Fruit fly (Drosophila melanogaster) whole organism, wandering third instar larva: Measurements from ENCODE around the gene CG6739.

Source experiments
- Abd-B ChIP-seq: fragments of >200 bp; optimal IDR thresholded peaks from 2 replicates; lab custom pipeline; 2017; ENCODE audit warnings: missing biosample characterization, missing genetic modification characterization
- CG32264 ChIP-seq: fragments of 200-800 bp; sonication (Bioruptor generic); optimal IDR thresholded peaks from 2 replicates; lab custom pipeline; 2016; ENCODE audit warnings: missing biosample characterization, missing genetic modification characterization
- Dfd ChIP-seq: fragments of >200 bp; optimal IDR thresholded peaks from 2 replicates; lab custom pipeline; 2017; ENCODE audit warnings: missing biosample characterization, missing genetic modification characterization
- GATAd ChIP-seq: sonication (Bioruptor generic); optimal IDR thresholded peaks from 2 replicates; lab custom pipeline; 2016; ENCODE audit warnings: missing biosample characterization, missing genetic modification characterization
- Hr78 ChIP-seq: fragments of >200 bp; optimal IDR thresholded peaks from 2 replicates; lab custom pipeline; 2017; ENCODE audit warnings: missing biosample characterization, missing genetic modification characterization
- Rel ChIP-seq, 2 experiments: fragments of 200-800 bp; sonication (Bioruptor generic) in 1 of 2; optimal IDR thresholded peaks; 2 replicates in 1 of 2; 3 replicates in 1 of 2; lab custom pipeline; 2016 to 2019; ENCODE audit warnings: mild to moderate bottlenecking in 2 of 2, missing biosample characterization in 2 of 2, missing genetic modification characterization in 2 of 2, moderate library complexity in 1 of 2
- br ChIP-seq: fragments of 200-800 bp; sonication (Bioruptor generic); optimal IDR thresholded peaks from 2 replicates; lab custom pipeline; 2016; ENCODE audit warnings: missing biosample characterization, missing genetic modification characterization
- fru ChIP-seq: fragments of 200-800 bp; sonication (Bioruptor generic); optimal IDR thresholded peaks from 3 replicates; lab custom pipeline; 2016; ENCODE audit warnings: missing biosample characterization, mild to moderate bottlenecking, missing genetic modification characterization
- h ChIP-seq: fragments of 200-800 bp; sonication (Bioruptor generic); optimal IDR thresholded peaks from 3 replicates; lab custom pipeline; 2016; ENCODE audit warnings: missing biosample characterization, mild to moderate bottlenecking, missing genetic modification characterization
- jim ChIP-seq: fragments of 175-275, 200-325 bp; sonication (Bioruptor generic); optimal IDR thresholded peaks from 2 replicates; lab custom pipeline; 2016; ENCODE audit warnings: missing biosample characterization, mild to moderate bottlenecking, missing genetic modification characterization
- lola ChIP-seq: fragments of >200 bp; optimal IDR thresholded peaks from 2 replicates; lab custom pipeline; 2017; ENCODE audit warnings: missing biosample characterization, missing genetic modification characterization
- psq ChIP-seq: fragments of 200-800 bp; sonication (Bioruptor generic); optimal IDR thresholded peaks from 3 replicates; lab custom pipeline; 2017; ENCODE audit warnings: missing biosample characterization, mild to moderate bottlenecking, missing genetic modification characterization, moderate library complexity
- tai ChIP-seq: sonication (Bioruptor generic); optimal IDR thresholded peaks from 2 replicates; lab custom pipeline; 2016; ENCODE audit warnings: missing biosample characterization, missing genetic modification characterization
- woc ChIP-seq: sonication (Bioruptor generic); optimal IDR thresholded peaks from 2 replicates; lab custom pipeline; 2016; ENCODE audit warnings: missing biosample characterization, mild to moderate bottlenecking, missing genetic modification characterization

The CG6739 gene

dm6 chr2L:7665747-7666146 lies 57.6 kb downstream of the CG6739 start, which contains the start of gene Myo28B1:
Gene Myo28B1 (plus strand): TSS chr2L:7666047.
- no peak for TF ChIP-seq CG32264 (GFP tag; lab: Kevin White, UChicago)
- no peak for TF ChIP-seq Rel (GFP tag; optimal IDR thresholded peaks at IDR 0.05; lab: Kevin White, UChicago)
- no peak for TF ChIP-seq Rel (tag; optimal IDR thresholded peaks at IDR 0.05; lab: Kevin White, UChicago)
- TF ChIP-seq fru, result no peak
- no peak for TF ChIP-seq Dfd
- TF ChIP-seq jim (GFP tag; lab: Kevin White, UChicago), result no peak
- TF ChIP-seq Abd-B (GFP tag; lab: Kevin White, UChicago), result no peak
- no peak for TF ChIP-seq Hr78 (GFP tag; lab: Kevin White, UChicago)
- TF ChIP-seq woc, result no peak
- TF ChIP-seq lola (GFP tag; lab: Kevin White, UChicago), result no peak
- no peak for TF ChIP-seq GATAd (GFP tag; lab: Kevin White, UChicago)
- TF ChIP-seq h (GFP tag; lab: Kevin White, UChicago), result no peak
- no peak for TF ChIP-seq psq (GFP tag; lab: Kevin White, UChicago)
- no peak for TF ChIP-seq tai (GFP tag; lab: Kevin White, UChicago)
- no peak for TF ChIP-seq br (GFP tag; lab: Kevin White, UChicago)
